Worm (Caenorhabditis elegans): ENCODE measurements around the gene clc-29.

The clc-29 gene

DNA sequence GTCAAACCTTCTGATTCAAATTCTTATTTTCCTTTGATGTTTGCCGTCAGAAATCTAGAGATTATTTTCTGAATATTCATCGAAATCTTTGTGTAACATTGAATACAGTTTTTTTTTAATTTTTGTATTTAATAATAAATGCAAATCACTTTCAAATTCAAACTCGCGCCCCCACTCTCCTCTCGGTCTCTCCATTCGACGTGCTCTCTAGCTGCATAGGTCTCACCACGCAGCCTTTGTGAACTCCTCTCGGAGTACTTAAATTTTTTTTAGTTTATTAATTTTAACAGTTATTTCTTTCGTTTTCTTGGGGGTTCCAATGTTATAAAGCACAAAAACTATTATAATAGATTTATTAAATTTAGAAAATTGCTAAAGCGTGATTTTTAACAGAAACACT is 22.5 kb upstream of the clc-29 start:
- TF ChIP-seq sem-2 (GFP tag; optimal IDR thresholded peaks at IDR 0.05) (no peak), ces-1 (GFP tag; optimal IDR thresholded peaks at IDR 0.05) (no peak), pha-4 (tag; optimal IDR thresholded peaks at IDR 0.05) (no peak), flh-1 (GFP tag; optimal IDR thresholded peaks at IDR 0.05) (no peak), unc-62 (GFP tag; optimal IDR thresholded peaks at IDR 0.05) (no peak), lin-13 (tag; optimal IDR thresholded peaks at IDR 0.05) (no peak), ztf-11 (tag; optimal IDR thresholded peaks at IDR 0.05) (no peak), tbx-8 (GFP tag; optimal IDR thresholded peaks at IDR 0.05) (no peak)

ce11 chrIII:8369172-8369571 is 21.4 kb upstream of the clc-29 start:
- TF ChIP-seq zip-8 (tag; optimal IDR thresholded peaks at IDR 0.05) (peak; percentile 92), M03D4.4 (tag; optimal IDR thresholded peaks at IDR 0.05) (no peak)

DNA sequence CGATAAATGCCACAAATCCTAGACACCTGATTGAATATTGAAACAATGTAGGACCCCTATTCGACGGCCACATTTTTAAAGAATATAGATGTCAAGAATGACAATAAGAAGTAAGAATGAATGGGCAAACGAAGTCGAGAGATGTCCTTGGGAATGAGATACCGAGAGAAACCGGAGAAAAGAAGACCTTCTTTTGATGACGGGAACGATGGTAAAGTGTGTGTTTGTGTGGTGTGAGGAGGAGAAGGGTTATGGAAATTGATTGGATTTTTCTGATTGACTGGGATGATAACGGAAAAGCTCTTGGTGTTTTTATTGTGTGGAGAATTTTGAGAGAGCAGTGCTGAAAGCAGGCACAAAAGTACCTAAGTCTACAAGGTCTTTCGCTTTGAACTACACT is 20.9 kb upstream of the clc-29 start, which contains the start of gene R05D3.9:
R05D3.9 (minus strand) TSS at position 101 of the 400 bp plus-strand sequence.
- TF ChIP-seq lin-32 (GFP tag; optimal IDR thresholded peaks at IDR 0.05): no peak

DNA sequence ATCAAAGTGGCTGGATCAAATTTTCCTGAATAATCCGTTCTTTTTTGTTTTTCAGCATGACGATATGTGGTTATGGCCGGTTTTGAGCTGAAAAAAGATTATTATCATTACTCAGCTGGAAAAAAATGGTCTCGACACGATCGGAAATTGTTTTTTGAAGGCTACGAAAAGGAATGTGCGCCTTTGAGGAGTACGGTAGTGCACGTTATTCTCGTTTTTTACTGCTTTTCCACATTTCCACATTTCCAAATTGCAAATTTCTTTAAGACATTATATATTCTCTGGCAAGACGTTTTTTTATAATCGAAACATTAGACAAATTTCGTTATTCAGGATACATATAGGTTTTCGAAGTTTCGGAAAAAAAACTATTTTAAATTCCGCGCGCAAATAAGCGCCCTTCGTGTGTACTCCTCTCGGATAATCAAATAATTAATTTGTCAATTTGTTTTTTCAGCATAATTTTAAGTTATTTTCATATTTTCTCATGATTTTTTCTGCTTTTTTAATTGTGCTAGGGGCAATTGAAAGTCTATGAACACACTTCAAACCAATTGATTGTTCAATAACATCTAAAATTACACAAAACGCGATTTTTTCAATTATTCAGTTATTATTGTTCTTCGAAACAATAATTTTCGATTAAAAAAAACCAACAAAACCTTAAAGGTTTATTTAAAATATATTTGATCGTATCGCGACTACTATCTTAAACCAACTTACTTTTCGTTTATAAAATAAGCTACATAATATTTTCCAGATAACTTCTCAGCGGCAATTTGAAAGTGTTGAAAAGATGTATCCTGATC is 15.7 kb upstream of the clc-29 start, which contains the start of gene R05D3.3:
R05D3.3 (plus strand) TSS at position 759 of the 809 bp plus-strand sequence.
- TF ChIP-seq ham-2 (GFP tag; optimal IDR thresholded peaks at IDR 0.05): no peak
- TF ChIP-seq nhr-237 (tag; optimal IDR thresholded peaks at IDR 0.05): no peak
- TF ChIP-seq ceh-39 (tag; optimal IDR thresholded peaks at IDR 0.05): no peak
- TF ChIP-seq ceh-83 (GFP tag; optimal IDR thresholded peaks at IDR 0.05): no peak
- no peak for TF ChIP-seq ceh-43 (GFP tag; optimal IDR thresholded peaks at IDR 0.05)
- no peak for TF ChIP-seq nhr-76 (tag; optimal IDR thresholded peaks at IDR 0.05)
- TF ChIP-seq unc-39 (tag; optimal IDR thresholded peaks at IDR 0.05): no peak
- TF ChIP-seq lsy-2 (tag; optimal IDR thresholded peaks at IDR 0.05): no peak
- no peak for TF ChIP-seq zip-8 (tag; optimal IDR thresholded peaks at IDR 0.05)
- no peak for TF ChIP-seq sem-2 (GFP tag; optimal IDR thresholded peaks at IDR 0.05)
- no peak for TF ChIP-seq sptf-1 (tag; optimal IDR thresholded peaks at IDR 0.05)
- TF ChIP-seq cnd-1 (tag; optimal IDR thresholded peaks at IDR 0.05): no peak
- no peak for TF ChIP-seq drap-1 (GFP tag; optimal IDR thresholded peaks at IDR 0.05)
- no peak for TF ChIP-seq elt-3 (tag; optimal IDR thresholded peaks at IDR 0.05)
- TF ChIP-seq elt-1 (tag; optimal IDR thresholded peaks at IDR 0.05; ENCODE audit: borderline replicate concordance, insufficient read depth): no peak
- no peak for TF ChIP-seq unc-62 (GFP tag; optimal IDR thresholded peaks at IDR 0.05)
- no peak for TF ChIP-seq pha-4 (tag; optimal IDR thresholded peaks at IDR 0.05)
- TF ChIP-seq unc-120 (tag; optimal IDR thresholded peaks at IDR 0.05; ENCODE audit: poor library complexity, severe bottlenecking): no peak
- TF ChIP-seq hlh-1 (tag; optimal IDR thresholded peaks at IDR 0.05): no peak
- no peak for TF ChIP-seq ztf-11 (tag; optimal IDR thresholded peaks at IDR 0.05)

ce11 chrIII:8358213-8358672 is 10.5 kb upstream of the clc-29 start, which contains the start of the genes R05D3.8 and rfp-1:
R05D3.8 (minus strand) TSS chrIII:8358327.
rfp-1 (plus strand) TSS chrIII:8358622.
- no peak for TF ChIP-seq elt-3 (tag; optimal IDR thresholded peaks at IDR 0.05)
- no peak for TF ChIP-seq blmp-1 (tag; optimal IDR thresholded peaks at IDR 0.05)
- TF ChIP-seq lsy-2 (tag; optimal IDR thresholded peaks at IDR 0.05): peak; percentile 96
- no peak for TF ChIP-seq snpc-4 (tag; optimal IDR thresholded peaks at IDR 0.05)
- TF ChIP-seq pha-4 (tag; optimal IDR thresholded peaks at IDR 0.05): peak; percentile 51
- TF ChIP-seq mls-2 (tag; optimal IDR thresholded peaks at IDR 0.05): no peak
- no peak for TF ChIP-seq mab-5 (tag; optimal IDR thresholded peaks at IDR 0.05)
- TF ChIP-seq unc-62 (GFP tag; optimal IDR thresholded peaks at IDR 0.05): peak; percentile 51
- TF ChIP-seq unc-120 (tag; optimal IDR thresholded peaks at IDR 0.05; ENCODE audit: poor library complexity, severe bottlenecking): peak; percentile 50
- no peak for TF ChIP-seq ztf-11 (tag; optimal IDR thresholded peaks at IDR 0.05)
- TF ChIP-seq tbx-8 (GFP tag; optimal IDR thresholded peaks at IDR 0.05): no peak
- peak; percentile 23 for TF ChIP-seq nhr-2 (tag; optimal IDR thresholded peaks at IDR 0.05)
- TF ChIP-seq mep-1 (tag; optimal IDR thresholded peaks at IDR 0.05): peak; percentile 83
- TF ChIP-seq ces-1 (GFP tag; optimal IDR thresholded peaks at IDR 0.05): peak; percentile 65
- peak; percentile 75 for TF ChIP-seq nhr-237 (tag; optimal IDR thresholded peaks at IDR 0.05)
- TF ChIP-seq zip-8 (tag; optimal IDR thresholded peaks at IDR 0.05): no peak
- peak; percentile 43 for TF ChIP-seq hlh-1 (tag; optimal IDR thresholded peaks at IDR 0.05)
- TF ChIP-seq ceh-39 (tag; optimal IDR thresholded peaks at IDR 0.05): peak; percentile 59
- TF ChIP-seq elt-1 (tag; optimal IDR thresholded peaks at IDR 0.05; ENCODE audit: borderline replicate concordance, insufficient read depth): no peak
- no peak for TF ChIP-seq sptf-1 (tag; optimal IDR thresholded peaks at IDR 0.05)
- TF ChIP-seq nhr-28 (tag; optimal IDR thresholded peaks at IDR 0.05): peak; percentile 13
- TF ChIP-seq sem-2 (GFP tag; optimal IDR thresholded peaks at IDR 0.05): no peak
- no peak for TF ChIP-seq bed-3 (GFP tag; optimal IDR thresholded peaks at IDR 0.05)
- TF ChIP-seq cnd-1 (tag; optimal IDR thresholded peaks at IDR 0.05): no peak
- TF ChIP-seq drap-1 (GFP tag; optimal IDR thresholded peaks at IDR 0.05): no peak
- no peak for TF ChIP-seq lin-32 (GFP tag; optimal IDR thresholded peaks at IDR 0.05)
- no peak for TF ChIP-seq nhr-76 (tag; optimal IDR thresholded peaks at IDR 0.05)
- no peak for TF ChIP-seq ceh-83 (GFP tag; optimal IDR thresholded peaks at IDR 0.05)
- no peak for TF ChIP-seq flh-1 (GFP tag; optimal IDR thresholded peaks at IDR 0.05)
- TF ChIP-seq nhr-12 (tag; optimal IDR thresholded peaks at IDR 0.05): peak; percentile 11
- TF ChIP-seq lin-13 (tag; optimal IDR thresholded peaks at IDR 0.05): no peak
- no peak for TF ChIP-seq M03D4.4 (tag; optimal IDR thresholded peaks at IDR 0.05)
- TF ChIP-seq ceh-43 (GFP tag; optimal IDR thresholded peaks at IDR 0.05): no peak
